Fruit fly (Drosophila melanogaster) whole organism, wandering third instar larva: Measurements from ENCODE around the gene CG12316.

Experiments used
- Abd-B ChIP-seq: fragments of >200 bp; optimal IDR thresholded peaks from 2 replicates; lab custom pipeline; 2017; ENCODE audit warnings: missing biosample characterization, missing genetic modification characterization
- CrebA ChIP-seq: fragments of 200-800 bp; sonication (Bioruptor generic); optimal IDR thresholded peaks from 2 replicates; lab custom pipeline; 2016; ENCODE audit warnings: missing biosample characterization, mild to moderate bottlenecking, missing genetic modification characterization, borderline replicate concordance
- GATAd ChIP-seq: sonication (Bioruptor generic); optimal IDR thresholded peaks from 2 replicates; lab custom pipeline; 2016; ENCODE audit warnings: missing biosample characterization, missing genetic modification characterization
- Hnf4 ChIP-seq: fragments of 200-800 bp; sonication (Bioruptor generic); optimal IDR thresholded peaks from 2 replicates; lab custom pipeline; 2016; ENCODE audit warnings: missing biosample characterization, mild to moderate bottlenecking, missing genetic modification characterization
- Hr83 ChIP-seq: fragments of 200-300 bp; sonication (Bioruptor generic); optimal IDR thresholded peaks from 2 replicates; lab custom pipeline; 2016; ENCODE audit warnings: missing biosample characterization, mild to moderate bottlenecking, missing genetic modification characterization, moderate library complexity; ENCODE audit not compliant: poor library complexity, severe bottlenecking
- Jra ChIP-seq: sonication (Bioruptor generic); optimal IDR thresholded peaks from 2 replicates; lab custom pipeline; 2016; ENCODE audit warnings: missing biosample characterization, missing genetic modification characterization
- OdsH ChIP-seq: fragments of 200-800 bp; sonication (Bioruptor generic); optimal IDR thresholded peaks from 2 replicates; lab custom pipeline; 2016; ENCODE audit warnings: missing biosample characterization, mild to moderate bottlenecking, missing genetic modification characterization
- Rel ChIP-seq, 2 experiments: fragments of 200-800 bp; sonication (Bioruptor generic) in 1 of 2; optimal IDR thresholded peaks; 2 replicates in 1 of 2; 3 replicates in 1 of 2; lab custom pipeline; 2016 to 2019; ENCODE audit warnings: mild to moderate bottlenecking in 2 of 2, missing biosample characterization in 2 of 2, missing genetic modification characterization in 2 of 2, moderate library complexity in 1 of 2
- Sp1 ChIP-seq: fragments of 200-800 bp; sonication (Bioruptor generic); optimal IDR thresholded peaks from 3 replicates; lab custom pipeline; 2019; ENCODE audit warnings: missing biosample characterization, mild to moderate bottlenecking, missing genetic modification characterization, moderate library complexity
- Vsx2 ChIP-seq: fragments of 200-300, 225-300 bp; sonication (Bioruptor generic); optimal IDR thresholded peaks from 2 replicates; lab custom pipeline; 2018; ENCODE audit warnings: missing biosample characterization, missing genetic modification characterization; ENCODE audit not compliant: partially characterized antibody
- br ChIP-seq: fragments of 200-800 bp; sonication (Bioruptor generic); optimal IDR thresholded peaks from 2 replicates; lab custom pipeline; 2016; ENCODE audit warnings: missing biosample characterization, missing genetic modification characterization
- brk ChIP-seq: fragments of 200-800 bp; sonication (Bioruptor generic); optimal IDR thresholded peaks from 2 replicates; lab custom pipeline; 2016; ENCODE audit warnings: missing biosample characterization, mild to moderate bottlenecking, missing genetic modification characterization
- dl ChIP-seq, 2 experiments: fragments of 175-275, 200-275 bp in 1 of 2; fragments of 200-275 bp in 1 of 2; sonication (Bioruptor generic); optimal IDR thresholded peaks; lab custom pipeline; 2018; ENCODE audit warnings: mild to moderate bottlenecking in 2 of 2, missing biosample characterization in 2 of 2, missing genetic modification characterization in 2 of 2, moderate library complexity in 2 of 2; ENCODE audit not compliant: partially characterized antibody in 2 of 2, insufficient read depth in 1 of 2
- dsf ChIP-seq: sonication (Bioruptor generic); optimal IDR thresholded peaks from 2 replicates; lab custom pipeline; 2016; ENCODE audit warnings: missing biosample characterization, missing genetic modification characterization, borderline replicate concordance
- foxo ChIP-seq, 2 experiments: fragments of 200-800 bp; sonication (Bioruptor generic); optimal IDR thresholded peaks; 2 replicates in 1 of 2; 3 replicates in 1 of 2; lab custom pipeline; 2016 to 2017; ENCODE audit warnings: missing biosample characterization in 2 of 2, missing genetic modification characterization in 2 of 2
- h ChIP-seq: fragments of 200-800 bp; sonication (Bioruptor generic); optimal IDR thresholded peaks from 3 replicates; lab custom pipeline; 2016; ENCODE audit warnings: missing biosample characterization, mild to moderate bottlenecking, missing genetic modification characterization
- jim ChIP-seq: fragments of 175-275, 200-325 bp; sonication (Bioruptor generic); optimal IDR thresholded peaks from 2 replicates; lab custom pipeline; 2016; ENCODE audit warnings: missing biosample characterization, mild to moderate bottlenecking, missing genetic modification characterization
- lola ChIP-seq: fragments of >200 bp; optimal IDR thresholded peaks from 2 replicates; lab custom pipeline; 2017; ENCODE audit warnings: missing biosample characterization, missing genetic modification characterization
- sage ChIP-seq: fragments of 200-800 bp; sonication (Bioruptor generic); optimal IDR thresholded peaks from 2 replicates; lab custom pipeline; 2016; ENCODE audit warnings: missing biosample characterization, mild to moderate bottlenecking, missing genetic modification characterization
- sv ChIP-seq: fragments of 200-800 bp; sonication (Bioruptor generic); optimal IDR thresholded peaks from 3 replicates; lab custom pipeline; 2016; ENCODE audit warnings: missing biosample characterization, missing genetic modification characterization
- usp ChIP-seq: fragments of >200 bp; optimal IDR thresholded peaks from 2 replicates; lab custom pipeline; 2017; ENCODE audit warnings: missing biosample characterization, missing genetic modification characterization

The CG12316 gene

dm6 chr3L:15089887-15090679 is 46.7 kb downstream of the CG12316 start:
- no peak for TF ChIP-seq Hnf4 (GFP tag; lab: Kevin White, UChicago)
- TF ChIP-seq sage (GFP tag; lab: Kevin White, UChicago): no peak

- TF ChIP-seq lola (no peak), dsf (no peak), brk (GFP tag; lab: Kevin White, UChicago) (no peak), Abd-B (GFP tag; lab: Kevin White, UChicago) (no peak), foxo (GFP tag; optimal IDR thresholded peaks at IDR 0.05; lab: Kevin White, UChicago) (no peak), sv (no peak), OdsH (GFP tag; lab: Kevin White, UChicago) (no peak), usp (GFP tag; lab: Kevin White, UChicago) (no peak), Hr83 (GFP tag; lab: Kevin White, UChicago) (no peak), CrebA (GFP tag; lab: Kevin White, UChicago) (no peak), h (GFP tag; lab: Kevin White, UChicago) (no peak), dl (GFP tag; optimal IDR thresholded peaks at IDR 0.05; lab: Kevin White, UChicago; ENCODE audit: insufficient read depth in 1 of 2, partially characterized antibody in 2 of 2) (no peak), Vsx2 (GFP tag; lab: Kevin White, UChicago) (no peak), GATAd (GFP tag; lab: Kevin White, UChicago) (no peak)
Observed at dm6 chr3L:15089083-15089704, 47.5 kb downstream of the CG12316 start.

- TF ChIP-seq Rel (GFP tag; optimal IDR thresholded peaks at IDR 0.05; lab: Kevin White, UChicago): no peak
- TF ChIP-seq Rel (tag; optimal IDR thresholded peaks at IDR 0.05; lab: Kevin White, UChicago): no peak
- TF ChIP-seq br (GFP tag; lab: Kevin White, UChicago): no peak
- TF ChIP-seq jim (GFP tag; lab: Kevin White, UChicago): no peak
- no peak for TF ChIP-seq Sp1 (GFP tag; lab: Kevin White, UChicago)
- no peak for TF ChIP-seq dsf
- no peak for TF ChIP-seq Jra (GFP tag; lab: Kevin White, UChicago)
Observed at dm6 chr3L:15088285-15088684, 48.4 kb downstream of the CG12316 start.

- TF ChIP-seq lola: no peak
- TF ChIP-seq jim (GFP tag; lab: Kevin White, UChicago): no peak
- no peak for TF ChIP-seq CrebA (GFP tag; lab: Kevin White, UChicago)
- TF ChIP-seq, all 38 proteins: peak for 0
Observed at dm6 chr3L:15084288-15084687, 52.4 kb downstream of the CG12316 start.
